Fruit fly (Drosophila melanogaster): Measurements from ENCODE around the gene Blos4.
A peak's percentile ranks its signal among the peaks of the same experiment; 100 is the strongest.

- TF ChIP-seq pan (optimal IDR thresholded peaks at IDR 0.05) (no peak), usp (GFP tag; optimal IDR thresholded peaks at IDR 0.05) (no peak), EcR (GFP tag; optimal IDR thresholded peaks at IDR 0.05) (peak in 1 of 2 experiments; percentile 22), psq (optimal IDR thresholded peaks at IDR 0.05) (no peak), CG8478 (optimal IDR thresholded peaks at IDR 0.05) (no peak)
These were observed 26.3 kb upstream of the Blos4 start for dm6 chr3L:10852347-10853130.

Measured in whole organism.